Fruit fly (Drosophila melanogaster) whole organism, embryonic: ENCODE results near the gene CG11562.

Experiments
- ATbp ChIP-seq: fragments of 200-800 bp; sonication (Bioruptor generic); optimal IDR thresholded peaks from 2 replicates; lab custom pipeline; 2017; ENCODE audit warnings: missing biosample characterization, mild to moderate bottlenecking, missing genetic modification characterization, missing genetic modification reagents
- B-H2 ChIP-seq: fragments of 200-800 bp; sonication (Bioruptor generic); optimal IDR thresholded peaks from 2 replicates; lab custom pipeline; 2018; ENCODE audit warnings: missing biosample characterization, mild to moderate bottlenecking, missing genetic modification characterization
- CG1024 ChIP-seq: fragments of 200-800 bp; sonication (Bioruptor generic); IDR thresholded peaks from 2 replicates; pipeline ENCODE4 v1.3.6; 2022; ENCODE audit warnings: missing biosample characterization, missing genetic modification characterization
- CG10366 ChIP-seq: fragments of 200-800 bp; sonication (Bioruptor generic); IDR thresholded peaks from 2 replicates; pipeline ENCODE4 v1.3.6; 2022; ENCODE audit warnings: missing biosample characterization, missing genetic modification characterization
- CG11085 ChIP-seq: fragments of 200-800 bp; sonication (Bioruptor generic); IDR thresholded peaks from 2 replicates; pipeline ENCODE4 v1.3.6; 2022; ENCODE audit warnings: missing biosample characterization, missing genetic modification characterization
- CG11696 ChIP-seq: fragments of 200-800 bp; sonication (Bioruptor generic); IDR thresholded peaks from 2 replicates; pipeline ENCODE4 v1.3.6; 2022; ENCODE audit warnings: missing biosample characterization, missing genetic modification characterization
- CG12659 ChIP-seq: fragments of 200-800 bp; sonication (Bioruptor generic); optimal IDR thresholded peaks from 3 replicates; lab custom pipeline; 2017; ENCODE audit warnings: mild to moderate bottlenecking, missing biosample characterization, missing genetic modification reagents, missing genetic modification characterization
- CG12769 ChIP-seq: fragments of 200-800 bp; sonication (Bioruptor generic); optimal IDR thresholded peaks from 2 replicates; lab custom pipeline; 2019; ENCODE audit warnings: missing biosample characterization, mild to moderate bottlenecking, missing genetic modification characterization, moderate library complexity
- CG13287 ChIP-seq: fragments of 200-800 bp; sonication (Bioruptor generic); IDR thresholded peaks from 2 replicates; pipeline ENCODE4 v1.3.6; 2022; ENCODE audit warnings: missing biosample characterization, missing genetic modification characterization; ENCODE audit not compliant: partially characterized antibody
- CG15514 ChIP-seq: fragments of 200-800 bp; sonication (Bioruptor generic); optimal IDR thresholded peaks from 3 replicates; lab custom pipeline; 2017; ENCODE audit warnings: missing biosample characterization, missing genetic modification characterization, mild to moderate bottlenecking, moderate library complexity, missing genetic modification reagents
- CG3281 ChIP-seq: fragments of 200-800 bp; sonication (Bioruptor generic); optimal IDR thresholded peaks from 3 replicates; lab custom pipeline; 2017; ENCODE audit warnings: missing biosample characterization, mild to moderate bottlenecking, missing genetic modification characterization
- CG34224 ChIP-seq: fragments of 200-800 bp; sonication (Bioruptor generic); IDR thresholded peaks from 3 replicates; pipeline ENCODE4 v1.3.6; 2022; ENCODE audit warnings: missing biosample characterization, missing genetic modification characterization; ENCODE audit not compliant: partially characterized antibody
- CG34422 ChIP-seq: fragments of 200-800 bp; sonication (Bioruptor generic); IDR thresholded peaks from 3 replicates; pipeline ENCODE4 v1.3.6; 2022; ENCODE audit warnings: missing biosample characterization, missing genetic modification characterization
- CG42726 ChIP-seq: fragments of 200-800 bp; sonication (Bioruptor generic); IDR thresholded peaks from 2 replicates; pipeline ENCODE4 v1.3.6; 2022; ENCODE audit warnings: missing biosample characterization, missing genetic modification characterization; ENCODE audit not compliant: partially characterized antibody
- CG4328 ChIP-seq: fragments of 200-800 bp; sonication (Bioruptor generic); optimal IDR thresholded peaks from 3 replicates; lab custom pipeline; 2017; ENCODE audit warnings: missing biosample characterization, missing genetic modification reagents, missing genetic modification characterization
- CG4617 ChIP-seq: fragments of 200-800 bp; sonication (Bioruptor generic); optimal IDR thresholded peaks from 3 replicates; lab custom pipeline; 2016; ENCODE audit warnings: missing biosample characterization, missing genetic modification characterization, borderline replicate concordance
- CG7745 ChIP-seq: fragments of 200-800 bp; sonication (Bioruptor generic); optimal IDR thresholded peaks from 2 replicates; lab custom pipeline; 2018; ENCODE audit warnings: missing biosample characterization, mild to moderate bottlenecking, missing genetic modification characterization, moderate library complexity
- CG8089 ChIP-seq: fragments of 200-800 bp; sonication (Bioruptor generic); optimal IDR thresholded peaks from 3 replicates; lab custom pipeline; 2016; ENCODE audit warnings: missing biosample characterization, missing genetic modification characterization
- CG8924 ChIP-seq: fragments of 200-800 bp; optimal IDR thresholded peaks from 3 replicates; lab custom pipeline; 2019; ENCODE audit warnings: missing biosample characterization, mild to moderate bottlenecking, missing genetic modification characterization, moderate library complexity
- CG9797 ChIP-seq: fragments of 200-800 bp; sonication (Bioruptor generic); optimal IDR thresholded peaks from 3 replicates; lab custom pipeline; 2018; ENCODE audit warnings: missing biosample characterization, mild to moderate bottlenecking, missing genetic modification characterization
- CG9932 ChIP-seq: fragments of 200-800 bp; sonication (Bioruptor generic); IDR thresholded peaks from 2 replicates; pipeline ENCODE4 v1.3.6; 2022; ENCODE audit warnings: missing biosample characterization, missing genetic modification characterization
- Chrac-16 ChIP-seq: fragments of 200-800 bp; sonication (Bioruptor generic); optimal IDR thresholded peaks from 3 replicates; lab custom pipeline; 2016; ENCODE audit warnings: missing biosample characterization, missing genetic modification characterization
- Dp ChIP-seq: fragments of 200-800 bp; sonication (Bioruptor generic); optimal IDR thresholded peaks from 2 replicates; lab custom pipeline; 2018; ENCODE audit warnings: missing biosample characterization, mild to moderate bottlenecking, missing genetic modification characterization, moderate library complexity
- Hmx ChIP-seq: fragments of 200-800 bp; sonication (Bioruptor generic); optimal IDR thresholded peaks from 2 replicates; lab custom pipeline; 2016; ENCODE audit warnings: missing biosample characterization, missing genetic modification characterization
- Med ChIP-seq: fragments of 200-800 bp; sonication (Bioruptor generic); peaks from one replicate; lab custom pipeline; 2016; ENCODE audit warnings: missing biosample characterization, missing genetic modification characterization, mild to moderate bottlenecking, inconsistent platforms, moderate library complexity
- Myb ChIP-seq: fragments of 200-800 bp; sonication (Bioruptor generic); optimal IDR thresholded peaks from 2 replicates; lab custom pipeline; 2016; ENCODE audit warnings: missing biosample characterization, missing genetic modification characterization
- Neu2 ChIP-seq: fragments of 200-800 bp; sonication (Bioruptor generic); optimal IDR thresholded peaks from 3 replicates; lab custom pipeline; 2016; ENCODE audit warnings: missing biosample characterization, missing genetic modification characterization, borderline replicate concordance
- Nf-YA ChIP-seq: fragments of 200-800 bp; sonication (Bioruptor generic); IDR thresholded peaks from 2 replicates; pipeline ENCODE4 v1.3.6; 2022; ENCODE audit warnings: missing biosample characterization, missing genetic modification characterization
- Opbp ChIP-seq: fragments of 200-800 bp; sonication (Bioruptor generic); IDR thresholded peaks from 3 replicates; pipeline ENCODE4 v1.3.6; 2022; ENCODE audit warnings: missing biosample characterization, missing genetic modification characterization; ENCODE audit not compliant: partially characterized antibody
- Sry-δ ChIP-seq: fragments of 200-800 bp; sonication (Bioruptor generic); optimal IDR thresholded peaks from 2 replicates; lab custom pipeline; 2016; ENCODE audit warnings: missing biosample characterization, missing genetic modification characterization
- Trl ChIP-seq, 3 experiments: fragments of >200 bp in 2 of 3; fragments of 200-800 bp in 1 of 3; sonication (Bioruptor generic) in 1 of 3; optimal IDR thresholded peaks; 2 replicates in 1 of 3; 3 replicates in 2 of 3; lab custom pipeline; 2016 to 2017; ENCODE audit warnings: missing biosample characterization in 1 of 3, missing genetic modification characterization in 1 of 3
- Xrp1 ChIP-seq: fragments of 200-800 bp; sonication (Bioruptor generic); IDR thresholded peaks from 2 replicates; pipeline ENCODE4 v1.3.6; 2022; ENCODE audit warnings: missing biosample characterization, missing genetic modification characterization
- abd-A ChIP-seq: fragments of 200-800 bp; sonication (Bioruptor generic); optimal IDR thresholded peaks from 3 replicates; lab custom pipeline; 2019; ENCODE audit warnings: missing biosample characterization, mild to moderate bottlenecking, missing genetic modification characterization, moderate library complexity
- bsh ChIP-seq, 2 experiments: fragments of 200-800 bp; sonication (Bioruptor generic); optimal IDR thresholded peaks; 2 replicates each; lab custom pipeline; 2017 to 2018; ENCODE audit warnings: mild to moderate bottlenecking in 2 of 2, missing biosample characterization in 2 of 2, missing genetic modification characterization in 2 of 2, moderate library complexity in 1 of 2
- ci ChIP-seq: fragments of 200-800 bp; sonication (Bioruptor generic); IDR thresholded peaks from 3 replicates; pipeline ENCODE4 v1.3.6; 2022; ENCODE audit warnings: missing biosample characterization, missing genetic modification characterization
- crc ChIP-seq: fragments of 200-800 bp; sonication (Bioruptor generic); optimal IDR thresholded peaks from 2 replicates; lab custom pipeline; 2016; ENCODE audit warnings: missing biosample characterization, missing genetic modification characterization
- dysf ChIP-seq: fragments of 200-800 bp; sonication (Bioruptor generic); IDR thresholded peaks from 3 replicates; pipeline ENCODE4 v1.3.6; 2022; ENCODE audit warnings: missing biosample characterization, missing genetic modification characterization
- en ChIP-seq: fragments of 200-800 bp; sonication (Bioruptor generic); optimal IDR thresholded peaks from 2 replicates; lab custom pipeline; 2016; ENCODE audit warnings: missing biosample characterization, missing genetic modification characterization
- gro ChIP-seq: fragments of 200-800 bp; sonication (Bioruptor generic); optimal IDR thresholded peaks from 2 replicates; lab custom pipeline; 2016; ENCODE audit warnings: missing biosample characterization, missing genetic modification characterization
- hb ChIP-seq: fragments of 200-800 bp; sonication (Bioruptor generic); IDR thresholded peaks from 3 replicates; pipeline ENCODE4 v1.3.6; 2022; ENCODE audit warnings: missing biosample characterization, missing genetic modification characterization; ENCODE audit not compliant: partially characterized antibody
- jumu ChIP-seq: fragments of 200-800 bp; sonication (Bioruptor generic); optimal IDR thresholded peaks from 3 replicates; lab custom pipeline; 2016; ENCODE audit warnings: missing biosample characterization, missing genetic modification characterization
- kni ChIP-seq: fragments of 200-800 bp; sonication (Bioruptor generic); optimal IDR thresholded peaks from 3 replicates; lab custom pipeline; 2017; ENCODE audit warnings: mild to moderate bottlenecking, missing biosample characterization, missing genetic modification reagents, missing genetic modification characterization
- onecut ChIP-seq: fragments of 200-800 bp; sonication (Bioruptor generic); IDR thresholded peaks from 2 replicates; pipeline ENCODE4 v1.3.6; 2022; ENCODE audit warnings: missing biosample characterization, missing genetic modification characterization
- repo ChIP-seq: fragments of 200-800 bp; sonication (Bioruptor generic); optimal IDR thresholded peaks from 2 replicates; lab custom pipeline; 2016; ENCODE audit warnings: missing biosample characterization, missing genetic modification characterization
- shn ChIP-seq: fragments of 200-800 bp; sonication (Bioruptor generic); optimal IDR thresholded peaks from 3 replicates; lab custom pipeline; 2016; ENCODE audit warnings: missing biosample characterization, missing genetic modification characterization
- trem ChIP-seq: fragments of 200-800 bp; optimal IDR thresholded peaks from 3 replicates; lab custom pipeline; 2019; ENCODE audit warnings: missing biosample characterization, mild to moderate bottlenecking, missing genetic modification characterization, moderate library complexity
- wdn ChIP-seq: fragments of 200-800 bp; sonication (Bioruptor generic); IDR thresholded peaks from 2 replicates; pipeline ENCODE4 v1.3.6; 2022; ENCODE audit warnings: missing biosample characterization, missing genetic modification characterization

Gene CG11562

DNA sequence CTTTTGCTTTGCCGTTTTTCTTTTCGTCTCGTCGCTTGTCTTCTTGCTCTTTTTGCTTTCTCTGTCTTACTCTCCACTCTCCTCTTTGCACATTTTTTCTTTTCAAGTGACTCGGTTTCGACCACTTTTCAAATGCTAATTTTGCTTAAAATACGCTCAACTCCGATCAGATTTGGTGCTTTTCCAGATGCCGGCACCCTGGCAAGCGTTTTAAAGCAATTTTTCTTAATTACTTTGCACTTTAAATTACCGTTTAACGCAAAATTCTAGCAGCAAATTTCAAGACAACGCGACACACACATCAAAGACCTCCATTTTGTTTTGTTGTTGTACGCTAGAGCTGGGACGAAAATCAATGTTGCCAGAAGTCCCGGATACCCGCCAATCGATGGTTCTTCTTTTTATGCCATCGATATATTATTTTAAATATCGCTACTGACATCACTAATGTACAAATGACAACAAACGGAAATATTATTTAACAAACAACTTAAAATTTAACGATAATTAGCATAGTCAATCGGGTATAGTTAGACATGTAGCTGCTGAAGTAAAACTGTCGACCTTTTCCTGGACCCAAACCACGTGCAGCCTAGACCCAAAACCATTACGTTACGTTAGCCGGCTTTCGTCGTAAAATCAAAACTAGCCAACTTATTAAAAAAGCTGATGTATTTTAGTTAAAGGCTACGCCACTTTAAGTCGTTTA is 41.6 kb upstream of the CG11562 start, which contains the start of gene kis (continued):
- TF ChIP-seq crc (no peak), CG4328 (GFP tag; lab: Kevin White, UChicago) (peak; percentile 21), dysf (GFP tag; lab: Robert Waterston, UW) (no peak), Hmx (GFP tag; lab: Kevin White, UChicago) (no peak), kni (GFP tag; lab: Kevin White, UChicago) (peak; percentile 27), CG15514 (GFP tag; lab: Kevin White, UChicago) (peak; percentile 68), CG7745 (tag; lab: Kevin White, UChicago) (peak; percentile 73), ci (GFP tag; lab: Robert Waterston, UW) (peak; percentile 34; the same call in 1 of the 3 replicates)

DNA sequence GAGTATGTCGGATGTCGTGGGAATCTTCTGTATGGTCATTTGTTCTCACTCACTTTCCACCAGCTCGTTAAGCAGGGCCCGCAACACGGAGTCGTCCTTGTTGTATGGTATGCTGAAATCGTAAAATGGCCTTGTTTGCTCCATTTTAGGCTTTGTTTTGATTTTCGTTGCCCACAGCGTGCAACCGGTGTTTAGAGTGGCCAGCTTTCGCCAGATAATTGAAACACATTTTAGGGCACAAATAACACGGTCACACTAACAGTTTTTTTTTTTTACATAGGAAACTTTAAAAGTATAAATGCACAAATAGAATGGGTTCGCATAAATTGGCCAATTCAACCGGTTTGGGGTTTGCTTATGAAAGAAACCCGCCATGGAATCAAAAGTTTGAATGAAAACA is 40.0 kb upstream of the CG11562 start, which contains the start of gene Rpp30:
Gene Rpp30, minus strand, starts transcription at position 200 of the 400 bp plus-strand sequence.
- peak; percentile 56 for TF ChIP-seq CG12659
- no peak for TF ChIP-seq Nf-YA (GFP tag; lab: Robert Waterston, UW)
- no peak for TF ChIP-seq hb (GFP tag; lab: Robert Waterston, UW)
- no peak for TF ChIP-seq jumu (GFP tag; lab: Kevin White, UChicago)
- peak; percentile 53; the same call in 1 of the 3 replicates for TF ChIP-seq CG34422 (GFP tag; lab: Robert Waterston, UW)
- TF ChIP-seq Med (GFP tag; lab: Kevin White, UChicago), result peak; percentile 61
- no peak for TF ChIP-seq wdn (GFP tag; lab: Robert Waterston, UW)
- TF ChIP-seq CG12769 (tag; lab: Kevin White, UChicago), result no peak
- TF ChIP-seq Myb (GFP tag; lab: Kevin White, UChicago), result peak; percentile 69
- no peak for TF ChIP-seq Neu2 (GFP tag; lab: Kevin White, UChicago)
- no peak for TF ChIP-seq Xrp1 (GFP tag; lab: Robert Waterston, UW)
- no peak for TF ChIP-seq bsh (GFP tag; optimal IDR thresholded peaks at IDR 0.05; lab: Kevin White, UChicago)
- TF ChIP-seq CG9797 (GFP tag; lab: Kevin White, UChicago), result peak; percentile 79
- no peak for TF ChIP-seq Trl (optimal IDR thresholded peaks at IDR 0.05; lab: Kevin White, UChicago)
- no peak for TF ChIP-seq Trl (GFP tag; optimal IDR thresholded peaks at IDR 0.05; lab: Kevin White, UChicago)
- TF ChIP-seq CG13287 (GFP tag; lab: Robert Waterston, UW), result peak; percentile 63
- no peak for TF ChIP-seq Chrac-16 (GFP tag; lab: Kevin White, UChicago)
- no peak for TF ChIP-seq CG8924 (tag; lab: Kevin White, UChicago)
- peak; percentile 59; the same call in 2 of the 3 replicates for TF ChIP-seq Opbp (GFP tag; lab: Robert Waterston, UW)
- TF ChIP-seq shn, result no peak
- TF ChIP-seq CG10366 (GFP tag; lab: Robert Waterston, UW), result no peak
- no peak for TF ChIP-seq CG42726 (GFP tag; lab: Robert Waterston, UW)
- TF ChIP-seq B-H2 (GFP tag; lab: Kevin White, UChicago), result no peak
- TF ChIP-seq CG34224 (GFP tag; lab: Robert Waterston, UW), result 0 out of 3 replicates have a peak, but pooled peaks have one; percentile 20
- no peak for TF ChIP-seq CG1024 (GFP tag; lab: Robert Waterston, UW)
- no peak for TF ChIP-seq repo
- no peak for TF ChIP-seq en (GFP tag; lab: Kevin White, UChicago)
- no peak for TF ChIP-seq onecut (GFP tag; lab: Robert Waterston, UW)
- peak; percentile 59 for TF ChIP-seq Dp (GFP tag; lab: Kevin White, UChicago)
- no peak for TF ChIP-seq CG8089 (GFP tag; lab: Kevin White, UChicago)
- TF ChIP-seq CG15514 (GFP tag; lab: Kevin White, UChicago), result peak; percentile 36
- no peak for TF ChIP-seq ATbp (GFP tag; lab: Kevin White, UChicago)
- TF ChIP-seq Sry-δ, result peak; percentile 32
- peak; percentile 10 for TF ChIP-seq trem
- TF ChIP-seq CG9932 (GFP tag; lab: Robert Waterston, UW), result no peak
- TF ChIP-seq abd-A (tag; lab: Kevin White, UChicago), result no peak
- TF ChIP-seq gro, result peak; percentile 43
- peak; percentile 40 for TF ChIP-seq CG4617 (GFP tag; lab: Kevin White, UChicago)
- no peak for TF ChIP-seq CG11085 (GFP tag; lab: Robert Waterston, UW)
- TF ChIP-seq CG11696 (GFP tag; lab: Robert Waterston, UW), result no peak
- no peak for TF ChIP-seq CG3281 (GFP tag; lab: Kevin White, UChicago)
